Worm (Caenorhabditis elegans) whole organism, midembryonic: ENCODE results near the gene ZK856.4.

Experiments
- T22C8.4 ChIP-seq: fragments of 200-800 bp; sonication (Bioruptor generic); IDR thresholded peaks from 2 replicates; pipeline ENCODE4 v1.3.6; 2022; ENCODE audit warnings: missing genetic modification characterization, missing compliant biosample characterization
- cog-1 ChIP-seq: sonication (generic microtip); optimal IDR thresholded peaks from 2 replicates; lab custom pipeline; 2016; ENCODE audit warnings: missing genetic modification characterization, missing compliant biosample characterization
- flt-1 ChIP-seq: fragments of 200-800 bp; sonication (Bioruptor generic); IDR thresholded peaks from 2 replicates; pipeline ENCODE4 v1.3.6; 2022; ENCODE audit warnings: missing genetic modification characterization, missing compliant biosample characterization
- klf-2 ChIP-seq: fragments of 200-800 bp; sonication (Bioruptor generic); conservative IDR thresholded peaks from 2 replicates; pipeline ENCODE4 v1.3.6; 2022; ENCODE audit warnings: missing genetic modification reagents, missing genetic modification characterization, missing compliant biosample characterization
- med-1 ChIP-seq: sonication (generic microtip); optimal IDR thresholded peaks from 2 replicates; lab custom pipeline; 2017; ENCODE audit warnings: missing genetic modification characterization, mild to moderate bottlenecking, missing compliant biosample characterization, antibody characterized with exemption, missing genetic modification reagents; ENCODE audit not compliant: insufficient read depth
- ref-1 ChIP-seq: fragments of 200-800 bp; sonication (Bioruptor generic); conservative IDR thresholded peaks from 2 replicates; pipeline ENCODE4 v1.3.6; 2022; ENCODE audit warnings: missing genetic modification reagents, missing genetic modification characterization, missing compliant biosample characterization
- tab-1 ChIP-seq: fragments of 200-800 bp; sonication (Bioruptor generic); IDR thresholded peaks from 2 replicates; pipeline ENCODE4 v1.3.6; 2022; ENCODE audit warnings: missing genetic modification characterization, missing compliant biosample characterization
- ztf-23 ChIP-seq: fragments of 200-800 bp; sonication (Bioruptor generic); IDR thresholded peaks from 2 replicates; pipeline ENCODE4 v1.3.6; 2022; ENCODE audit warnings: missing genetic modification reagents, missing genetic modification characterization, missing compliant biosample characterization
- ztf-29 ChIP-seq: fragments of 200-800 bp; sonication (Bioruptor generic); IDR thresholded peaks from 2 replicates; pipeline ENCODE4 v1.3.6; 2022; ENCODE audit warnings: missing genetic modification reagents, missing genetic modification characterization, missing compliant biosample characterization

ZK856.4 gene

ce11 chrV:10190081-10190556, 7.0 kb downstream of the ZK856.4 start, which contains the start of gene ZK856.5:
Gene ZK856.5 (minus strand): TSS chrV:10190131.
- TF ChIP-seq med-1 (GFP tag; lab: Kevin White, UChicago) (no peak), tab-1 (GFP tag; lab: Robert Waterston, UW) (no peak), T22C8.4 (no peak), flt-1 (GFP tag; lab: Robert Waterston, UW) (no peak), ztf-29 (no peak), klf-2 (GFP tag; lab: Robert Waterston, UW) (no peak), ref-1 (GFP tag; lab: Robert Waterston, UW) (no peak), cog-1 (tag; lab: Kevin White, UChicago) (no peak)

- TF ChIP-seq ztf-29 (no peak), cog-1 (tag; lab: Kevin White, UChicago) (no peak), T22C8.4 (no peak), flt-1 (GFP tag; lab: Robert Waterston, UW) (no peak), ztf-23 (GFP tag; lab: Robert Waterston, UW) (no peak), ref-1 (GFP tag; lab: Robert Waterston, UW) (no peak), klf-2 (GFP tag; lab: Robert Waterston, UW) (no peak), med-1 (GFP tag; lab: Kevin White, UChicago) (no peak), tab-1 (GFP tag; lab: Robert Waterston, UW) (no peak)
These were observed 8.2 kb downstream of the ZK856.4 start for ce11 chrV:10191242-10191641.

ce11 chrV:10198386-10198785, 15.3 kb downstream of the ZK856.4 start, which contains the start of gene ZK856.6:
Gene ZK856.6 (plus strand): TSS chrV:10198686.
- TF ChIP-seq tab-1 (GFP tag; lab: Robert Waterston, UW), result no peak
- no peak for TF ChIP-seq klf-2 (GFP tag; lab: Robert Waterston, UW)
- no peak for TF ChIP-seq ztf-23 (GFP tag; lab: Robert Waterston, UW)
- TF ChIP-seq ref-1 (GFP tag; lab: Robert Waterston, UW), result no peak
- TF ChIP-seq med-1 (GFP tag; lab: Kevin White, UChicago), result no peak
- TF ChIP-seq flt-1 (GFP tag; lab: Robert Waterston, UW), result no peak
- no peak for TF ChIP-seq cog-1 (tag; lab: Kevin White, UChicago)
- TF ChIP-seq ztf-29, result no peak
- no peak for TF ChIP-seq T22C8.4

ce11 chrV:10201913-10202312, 18.8 kb downstream of the ZK856.4 start, which contains the start of gene ZK856.7:
Gene ZK856.7 (plus strand): TSS chrV:10202098.
- no peak for TF ChIP-seq ztf-29
- no peak for TF ChIP-seq ztf-23 (GFP tag; lab: Robert Waterston, UW)
- TF ChIP-seq tab-1 (GFP tag; lab: Robert Waterston, UW), result no peak
- no peak for TF ChIP-seq ref-1 (GFP tag; lab: Robert Waterston, UW)
- TF ChIP-seq klf-2 (GFP tag; lab: Robert Waterston, UW), result no peak
- TF ChIP-seq T22C8.4, result no peak
- no peak for TF ChIP-seq flt-1 (GFP tag; lab: Robert Waterston, UW)
- TF ChIP-seq cog-1 (tag; lab: Kevin White, UChicago), result no peak
- no peak for TF ChIP-seq med-1 (GFP tag; lab: Kevin White, UChicago)

- TF ChIP-seq flt-1 (GFP tag; lab: Robert Waterston, UW) (no peak), ztf-29 (no peak), med-1 (GFP tag; lab: Kevin White, UChicago) (no peak), klf-2 (GFP tag; lab: Robert Waterston, UW) (no peak), T22C8.4 (no peak), tab-1 (GFP tag; lab: Robert Waterston, UW) (no peak)
These were observed 19.3 kb downstream of the ZK856.4 start for ce11 chrV:10202340-10202739.

ce11 chrV:10203435-10204009, 20.4 kb downstream of the ZK856.4 start, which contains the start of gene chpf-1:
Gene chpf-1 (minus strand): TSS chrV:10203485.
- TF ChIP-seq ztf-23 (GFP tag; lab: Robert Waterston, UW), result no peak
- TF ChIP-seq klf-2 (GFP tag; lab: Robert Waterston, UW), result no peak
- TF ChIP-seq ztf-29, result no peak
- no peak for TF ChIP-seq flt-1 (GFP tag; lab: Robert Waterston, UW)
- no peak for TF ChIP-seq ref-1 (GFP tag; lab: Robert Waterston, UW)
- TF ChIP-seq tab-1 (GFP tag; lab: Robert Waterston, UW), result no peak

ce11 chrV:10204863-10205338, 21.8 kb downstream of the ZK856.4 start, which contains the start of the genes ZK856.19 and ZK856.11:
Gene ZK856.19 (minus strand): TSS chrV:10204913.
Gene ZK856.11 (minus strand): TSS chrV:10204938.
- no peak for TF ChIP-seq ref-1 (GFP tag; lab: Robert Waterston, UW)
- TF ChIP-seq T22C8.4, result no peak
- TF ChIP-seq ztf-29, result no peak
- no peak for TF ChIP-seq med-1 (GFP tag; lab: Kevin White, UChicago)
- no peak for TF ChIP-seq ztf-23 (GFP tag; lab: Robert Waterston, UW)
- TF ChIP-seq flt-1 (GFP tag; lab: Robert Waterston, UW), result no peak
- no peak for TF ChIP-seq klf-2 (GFP tag; lab: Robert Waterston, UW)
- no peak for TF ChIP-seq cog-1 (tag; lab: Kevin White, UChicago)
- no peak for TF ChIP-seq tab-1 (GFP tag; lab: Robert Waterston, UW)

ce11 chrV:10205483-10205882, 22.4 kb downstream of the ZK856.4 start, which contains the start of gene ZK856.16:
Gene ZK856.16 (minus strand): TSS chrV:10205583.
- TF ChIP-seq tab-1 (GFP tag; lab: Robert Waterston, UW) (no peak), ref-1 (GFP tag; lab: Robert Waterston, UW) (no peak), cog-1 (tag; lab: Kevin White, UChicago) (no peak), med-1 (GFP tag; lab: Kevin White, UChicago) (no peak), T22C8.4 (no peak), ztf-23 (GFP tag; lab: Robert Waterston, UW) (no peak), ztf-29 (no peak), flt-1 (GFP tag; lab: Robert Waterston, UW) (no peak)

ce11 chrV:10206502-10206901, 23.4 kb downstream of the ZK856.4 start, which contains the start of gene rpc-25:
Gene rpc-25 (minus strand): TSS chrV:10206602.
- no peak for TF ChIP-seq T22C8.4
- no peak for TF ChIP-seq cog-1 (tag; lab: Kevin White, UChicago)
- no peak for TF ChIP-seq flt-1 (GFP tag; lab: Robert Waterston, UW)
- TF ChIP-seq klf-2 (GFP tag; lab: Robert Waterston, UW), result no peak
- no peak for TF ChIP-seq ztf-29
- TF ChIP-seq ztf-23 (GFP tag; lab: Robert Waterston, UW), result no peak
- TF ChIP-seq tab-1 (GFP tag; lab: Robert Waterston, UW), result no peak
- no peak for TF ChIP-seq ref-1 (GFP tag; lab: Robert Waterston, UW)
- no peak for TF ChIP-seq med-1 (GFP tag; lab: Kevin White, UChicago)
